Worm (Caenorhabditis elegans): ENCODE measurements around the gene C25F6.8.

Gene C25F6.8

DNA sequence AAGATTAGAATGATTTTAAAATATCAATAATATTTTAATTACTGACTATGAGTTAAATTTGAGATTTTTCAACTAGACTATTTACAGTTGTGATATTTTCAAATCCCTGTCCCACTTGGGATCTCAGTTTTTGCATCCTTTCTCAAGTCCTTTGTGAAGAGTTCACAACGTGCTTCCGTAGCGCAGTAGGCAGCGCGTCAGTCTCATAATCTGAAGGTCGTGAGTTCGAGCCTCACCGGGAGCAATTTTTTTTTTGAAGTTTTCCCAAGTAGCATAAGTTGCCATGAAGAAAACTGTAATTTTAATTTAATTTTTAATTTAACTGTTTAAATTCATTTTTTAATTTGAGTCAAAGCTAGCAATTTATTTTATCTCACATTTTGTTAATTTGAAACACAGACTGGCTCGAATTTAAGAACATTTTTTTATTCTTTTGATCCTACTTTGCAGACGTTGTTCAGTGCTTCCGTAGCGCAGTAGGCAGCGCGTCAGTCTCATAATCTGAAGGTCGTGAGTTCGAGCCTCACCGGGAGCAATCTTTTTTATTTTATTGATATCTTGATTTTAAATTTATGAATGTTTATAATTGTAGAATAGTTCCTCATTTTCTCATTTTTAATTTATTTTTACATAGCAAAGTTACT is 37.4 kb downstream of the C25F6.8 start:
- TF ChIP-seq nhr-28 (tag; optimal IDR thresholded peaks at IDR 0.05), result no peak
- TF ChIP-seq snpc-4 (tag; optimal IDR thresholded peaks at IDR 0.05), result no peak
- no peak for TF ChIP-seq nhr-76 (tag; optimal IDR thresholded peaks at IDR 0.05)
- no peak for TF ChIP-seq mls-2 (tag; optimal IDR thresholded peaks at IDR 0.05)
- no peak for TF ChIP-seq ham-2 (GFP tag; optimal IDR thresholded peaks at IDR 0.05)
- no peak for TF ChIP-seq pha-4 (tag; optimal IDR thresholded peaks at IDR 0.05)
- peak; percentile 54 for TF ChIP-seq ceh-83 (GFP tag; optimal IDR thresholded peaks at IDR 0.05)

DNA sequence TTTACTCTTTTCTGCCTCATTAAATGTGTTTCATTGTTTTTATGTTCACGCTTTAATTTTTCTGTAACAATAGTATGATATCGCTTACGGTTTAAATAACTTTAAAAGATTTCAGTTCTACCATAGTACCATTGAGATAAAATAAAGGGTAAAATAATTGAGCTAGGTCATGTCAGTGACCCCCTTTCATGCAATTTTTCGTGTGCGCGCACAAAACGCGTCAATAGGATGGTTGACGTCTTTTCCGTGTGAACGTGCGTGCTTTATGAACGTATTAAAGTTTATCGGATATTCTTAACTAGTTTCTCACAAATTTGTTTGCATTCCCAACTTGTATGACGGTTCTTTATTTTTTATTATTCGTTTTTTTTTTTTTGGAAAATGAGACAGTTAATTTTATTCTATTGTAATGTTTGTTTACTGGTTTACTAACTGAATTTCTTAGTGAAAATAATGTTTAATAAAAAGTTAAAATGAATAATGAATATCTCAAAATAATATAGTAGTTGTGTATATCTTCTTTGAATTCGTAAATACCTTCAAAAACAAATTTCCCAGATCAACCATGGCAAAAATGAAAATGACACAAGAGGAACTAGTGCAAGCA is 38.0 kb downstream of the C25F6.8 start, which contains the start of gene C25F6.1:
TSS of gene C25F6.1 (plus strand) at position 557 of the 607 bp plus-strand sequence.
- TF ChIP-seq ces-1 (GFP tag; optimal IDR thresholded peaks at IDR 0.05) (peak; percentile 21), mls-2 (tag; optimal IDR thresholded peaks at IDR 0.05) (no peak)

DNA sequence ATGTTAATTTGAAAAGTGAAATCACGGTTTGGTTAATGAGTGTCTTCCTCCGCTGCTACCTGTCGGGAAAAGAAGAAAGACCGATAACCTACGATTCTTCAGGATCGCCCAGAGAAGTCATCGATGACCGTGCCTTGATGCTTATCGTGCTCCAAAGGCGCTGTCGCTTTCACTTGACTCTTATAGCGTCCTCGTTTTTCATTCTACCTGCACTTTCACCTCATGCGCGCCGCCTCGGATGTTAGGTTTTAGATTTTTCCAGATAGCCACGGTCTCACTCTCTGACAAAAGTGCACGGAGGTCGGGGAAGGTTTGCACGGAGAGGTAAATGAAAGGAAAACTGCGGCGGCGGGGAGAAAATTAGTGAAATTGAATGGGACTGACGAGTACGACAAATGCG is 40.8 kb downstream of the C25F6.8 start:
- no peak for TF ChIP-seq ceh-43 (GFP tag; optimal IDR thresholded peaks at IDR 0.05)
- TF ChIP-seq elt-1 (tag; optimal IDR thresholded peaks at IDR 0.05; ENCODE audit: borderline replicate concordance, insufficient read depth), result peak; percentile 31
- TF ChIP-seq blmp-1 (tag; optimal IDR thresholded peaks at IDR 0.05), result peak; percentile 60
- TF ChIP-seq pha-4 (tag; optimal IDR thresholded peaks at IDR 0.05), result no peak
- TF ChIP-seq ceh-83 (GFP tag; optimal IDR thresholded peaks at IDR 0.05), result no peak
- TF ChIP-seq lin-13 (tag; optimal IDR thresholded peaks at IDR 0.05), result no peak
- no peak for TF ChIP-seq lsy-2 (tag; optimal IDR thresholded peaks at IDR 0.05)

DNA sequence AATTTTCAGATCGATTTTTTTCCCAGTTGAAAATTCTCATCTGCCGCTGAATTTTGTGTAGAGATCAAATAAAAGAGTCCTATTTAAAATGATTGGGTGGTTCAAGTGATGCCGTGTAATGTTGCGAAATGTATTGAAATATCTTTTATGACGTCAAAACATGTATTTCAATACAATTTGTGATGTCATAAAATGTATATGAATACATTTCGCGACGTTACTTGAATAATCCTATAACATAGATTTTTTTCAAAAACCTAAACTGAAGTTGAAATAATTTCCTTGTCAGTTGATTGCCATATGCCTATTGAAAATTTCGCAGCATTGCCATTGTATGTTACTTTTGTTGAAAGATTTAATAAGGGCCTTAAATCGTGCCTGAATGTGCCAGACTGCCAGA is 41.5 kb downstream of the C25F6.8 start, which contains the start of gene F55D1.1:
TSS of gene F55D1.1 (plus strand) at position 301 of the 400 bp plus-strand sequence.
- TF ChIP-seq mls-2 (tag; optimal IDR thresholded peaks at IDR 0.05), result no peak
- TF ChIP-seq unc-120 (tag; optimal IDR thresholded peaks at IDR 0.05; ENCODE audit: poor library complexity, severe bottlenecking), result no peak
- TF ChIP-seq nhr-28 (tag; optimal IDR thresholded peaks at IDR 0.05), result no peak
- no peak for TF ChIP-seq tbx-8 (GFP tag; optimal IDR thresholded peaks at IDR 0.05)
- no peak for TF ChIP-seq pha-4 (tag; optimal IDR thresholded peaks at IDR 0.05)
- no peak for TF ChIP-seq ztf-11 (tag; optimal IDR thresholded peaks at IDR 0.05)
- TF ChIP-seq unc-39 (tag; optimal IDR thresholded peaks at IDR 0.05), result no peak
- no peak for TF ChIP-seq ceh-83 (GFP tag; optimal IDR thresholded peaks at IDR 0.05)
- no peak for TF ChIP-seq snpc-4 (tag; optimal IDR thresholded peaks at IDR 0.05)
- no peak for TF ChIP-seq ces-1 (GFP tag; optimal IDR thresholded peaks at IDR 0.05)
- no peak for TF ChIP-seq drap-1 (GFP tag; optimal IDR thresholded peaks at IDR 0.05)
- no peak for TF ChIP-seq lsy-2 (tag; optimal IDR thresholded peaks at IDR 0.05)
- TF ChIP-seq elt-3 (tag; optimal IDR thresholded peaks at IDR 0.05), result no peak
- TF ChIP-seq mab-5 (tag; optimal IDR thresholded peaks at IDR 0.05), result no peak

DNA sequence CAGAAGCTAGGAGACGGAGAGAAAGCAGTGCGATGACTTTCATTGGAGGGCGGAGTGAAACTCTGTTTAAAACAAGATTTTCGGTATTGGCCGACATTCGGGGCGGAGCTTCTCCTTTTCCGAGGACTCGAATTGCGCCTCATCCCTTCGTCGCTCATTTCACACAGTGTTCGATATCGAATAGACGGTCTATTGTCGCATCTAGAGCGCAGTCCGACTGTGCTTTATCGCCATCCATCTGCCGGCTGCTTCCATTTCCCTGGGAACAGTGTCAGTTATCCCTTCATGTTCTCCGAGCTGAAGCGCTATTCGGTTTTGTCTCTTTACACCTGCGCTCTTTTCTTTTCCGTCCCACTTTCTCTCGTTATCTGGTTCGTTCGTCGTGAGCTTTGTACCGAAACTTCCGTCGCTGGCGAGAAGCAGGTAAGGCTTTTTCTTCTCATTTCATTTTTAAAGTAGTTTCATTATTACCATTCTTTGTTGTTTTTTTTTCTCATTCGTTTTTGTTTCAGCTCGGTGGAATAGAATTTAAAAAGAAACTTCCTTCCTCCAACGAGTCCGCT is 44.9 kb downstream of the C25F6.8 start, which contains the start of the genes bus-8A and bus-8B:
TSS of gene bus-8A (plus strand) at position 96 of the 563 bp plus-strand sequence.
TSS of gene bus-8B (plus strand) at position 513 of the 563 bp plus-strand sequence.
- no peak for TF ChIP-seq flh-1 (GFP tag; optimal IDR thresholded peaks at IDR 0.05)
- no peak for TF ChIP-seq drap-1 (GFP tag; optimal IDR thresholded peaks at IDR 0.05)
- no peak for TF ChIP-seq ztf-11 (tag; optimal IDR thresholded peaks at IDR 0.05)
